Worm (Caenorhabditis elegans): ENCODE measurements around the gene clc-28.

DNA sequence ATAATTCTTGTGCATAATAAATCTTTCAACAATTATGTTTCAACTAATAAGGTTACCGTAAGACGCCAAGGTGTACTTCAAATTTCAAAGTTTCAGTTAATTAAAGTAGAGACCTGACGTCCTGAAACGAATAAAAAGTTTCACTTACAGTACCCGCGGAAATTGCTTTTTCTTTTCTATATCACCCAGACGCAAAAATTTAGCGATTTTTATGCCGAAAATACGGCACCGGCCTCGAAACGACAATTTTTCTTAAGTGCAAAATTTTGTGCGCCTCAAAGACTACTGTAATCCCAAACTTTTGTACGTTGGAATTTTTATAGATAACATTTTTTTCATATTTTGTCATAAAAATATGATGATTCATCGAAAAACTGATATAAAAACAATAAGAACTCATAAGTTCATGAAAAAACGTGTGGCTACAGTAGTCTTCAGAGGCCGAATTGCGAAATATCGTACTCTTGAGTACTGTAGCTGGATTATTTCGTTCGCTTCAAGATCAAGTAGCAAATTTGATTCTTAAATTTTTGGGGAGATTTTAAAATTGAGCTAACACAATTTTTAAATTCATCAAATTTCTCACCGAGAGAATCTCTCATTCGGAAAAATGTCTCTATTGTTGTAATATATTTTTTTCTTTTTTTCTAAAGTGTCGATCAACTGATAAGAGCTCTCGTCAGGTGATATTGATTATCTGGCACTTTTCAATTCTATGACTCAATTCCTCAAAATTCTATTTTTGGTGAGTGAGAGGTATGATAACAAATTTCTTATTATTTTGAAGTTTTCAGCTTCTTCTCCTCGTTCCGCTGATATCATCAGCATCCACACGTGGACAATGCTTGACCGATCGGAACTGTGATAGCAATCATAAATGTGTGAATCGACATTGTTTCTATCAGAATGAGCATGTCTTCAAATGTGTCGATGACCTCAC is 13.4 kb downstream of the clc-28 start, which contains the start of gene ZC262.13:
- TF ChIP-seq ets-7 (tag; optimal IDR thresholded peaks at IDR 0.05) (no peak), ama-1 (optimal IDR thresholded peaks at IDR 0.05) (no peak), pes-1 (GFP tag; IDR thresholded peaks at IDR 0.05) (no peak), flt-1 (GFP tag; IDR thresholded peaks at IDR 0.05) (no peak), F13C5.2 (tag; optimal IDR thresholded peaks at IDR 0.05) (no peak), aly-1 (tag; optimal IDR thresholded peaks at IDR 0.05) (no peak), scrt-1 (GFP tag; IDR thresholded peaks at IDR 0.05) (no peak), hmbx-1 (tag; optimal IDR thresholded peaks at IDR 0.05) (no peak), tbx-11 (GFP tag; IDR thresholded peaks at IDR 0.05) (no peak), sea-1 (GFP tag; conservative IDR thresholded peaks at IDR 0.05) (no peak), tra-4 (tag; optimal IDR thresholded peaks at IDR 0.05) (no peak), ceh-13 (GFP tag; optimal IDR thresholded peaks at IDR 0.05) (no peak), hnd-1 (tag; optimal IDR thresholded peaks at IDR 0.05) (no peak), B0310.2 (tag; optimal IDR thresholded peaks at IDR 0.05) (no peak)
